Fruit fly (Drosophila melanogaster) whole organism, embryonic: ENCODE measurements around the gene Ythdc1.
A peak's percentile ranks its signal among the peaks of the same experiment; 100 is the strongest.

Experiments
- C15 ChIP-seq: fragments of 200-800 bp; sonication (Bioruptor generic); IDR thresholded peaks from 3 replicates; pipeline ENCODE4 v1.3.6; 2022; ENCODE audit warnings: missing biosample characterization, missing genetic modification characterization
- CG10654 ChIP-seq: fragments of 200-800 bp; sonication (Bioruptor generic); optimal IDR thresholded peaks from 2 replicates; lab custom pipeline; 2016; ENCODE audit warnings: missing biosample characterization, missing genetic modification characterization
- CG11247 ChIP-seq: fragments of 200-800 bp; sonication (Bioruptor generic); IDR thresholded peaks from 2 replicates; pipeline ENCODE4 v1.3.6; 2022; ENCODE audit warnings: missing biosample characterization, missing genetic modification characterization
- CG11696 ChIP-seq: fragments of 200-800 bp; sonication (Bioruptor generic); IDR thresholded peaks from 2 replicates; pipeline ENCODE4 v1.3.6; 2022; ENCODE audit warnings: missing biosample characterization, missing genetic modification characterization
- CG12236 ChIP-seq: fragments of 200-800 bp; sonication (Bioruptor generic); optimal IDR thresholded peaks from 2 replicates; lab custom pipeline; 2016; ENCODE audit warnings: missing biosample characterization, missing genetic modification characterization
- CG15514 ChIP-seq: fragments of 200-800 bp; sonication (Bioruptor generic); optimal IDR thresholded peaks from 3 replicates; lab custom pipeline; 2017; ENCODE audit warnings: missing biosample characterization, missing genetic modification characterization, mild to moderate bottlenecking, moderate library complexity, missing genetic modification reagents
- CG15601 ChIP-seq: fragments of 200-800 bp; sonication (Bioruptor generic); optimal IDR thresholded peaks from 3 replicates; lab custom pipeline; 2019; ENCODE audit warnings: missing biosample characterization, mild to moderate bottlenecking, missing genetic modification characterization, moderate library complexity
- CG1602 ChIP-seq: fragments of 200-800 bp; sonication (Bioruptor generic); optimal IDR thresholded peaks from 3 replicates; lab custom pipeline; 2016; ENCODE audit warnings: missing biosample characterization, missing genetic modification characterization
- CG2129 ChIP-seq: fragments of 200-800 bp; sonication (Bioruptor generic); IDR thresholded peaks from 2 replicates; pipeline ENCODE4 v1.3.6; 2022; ENCODE audit warnings: missing biosample characterization, missing genetic modification characterization; ENCODE audit not compliant: partially characterized antibody
- CG3838 ChIP-seq: fragments of 200-800 bp; sonication (Bioruptor generic); optimal IDR thresholded peaks from 3 replicates; lab custom pipeline; 2016; ENCODE audit warnings: missing biosample characterization, missing genetic modification characterization
- CG4424 ChIP-seq: fragments of 200-800 bp; sonication (Bioruptor generic); optimal IDR thresholded peaks from 3 replicates; lab custom pipeline; 2016; ENCODE audit warnings: missing biosample characterization, missing genetic modification characterization
- CG6254 ChIP-seq: fragments of 200-800 bp; sonication (Bioruptor generic); optimal IDR thresholded peaks from 3 replicates; lab custom pipeline; 2017; ENCODE audit warnings: mild to moderate bottlenecking, missing biosample characterization, missing genetic modification reagents, missing genetic modification characterization
- CG6813 ChIP-seq: fragments of 200-800 bp; sonication (Bioruptor generic); optimal IDR thresholded peaks from 2 replicates; lab custom pipeline; 2017; ENCODE audit warnings: missing biosample characterization, missing genetic modification characterization, mild to moderate bottlenecking, moderate library complexity, missing genetic modification reagents
- CG7745 ChIP-seq: fragments of 200-800 bp; sonication (Bioruptor generic); optimal IDR thresholded peaks from 2 replicates; lab custom pipeline; 2018; ENCODE audit warnings: missing biosample characterization, mild to moderate bottlenecking, missing genetic modification characterization, moderate library complexity
- CG7928 ChIP-seq: fragments of 200-800 bp; sonication (Bioruptor generic); optimal IDR thresholded peaks from 2 replicates; lab custom pipeline; 2017; ENCODE audit warnings: missing biosample characterization, mild to moderate bottlenecking, missing genetic modification characterization
- CG8944 ChIP-seq: fragments of 200-800 bp; sonication (Bioruptor generic); optimal IDR thresholded peaks from 3 replicates; lab custom pipeline; 2016; ENCODE audit warnings: missing biosample characterization, missing genetic modification characterization
- CG9797 ChIP-seq: fragments of 200-800 bp; sonication (Bioruptor generic); optimal IDR thresholded peaks from 3 replicates; lab custom pipeline; 2018; ENCODE audit warnings: missing biosample characterization, mild to moderate bottlenecking, missing genetic modification characterization
- CG9876 ChIP-seq: fragments of 200-800 bp; sonication (Bioruptor generic); optimal IDR thresholded peaks from 2 replicates; lab custom pipeline; 2016; ENCODE audit warnings: missing biosample characterization, missing genetic modification characterization
- CHES-1-like ChIP-seq: fragments of 200-800 bp; sonication (Bioruptor generic); optimal IDR thresholded peaks from 2 replicates; lab custom pipeline; 2016; ENCODE audit warnings: missing biosample characterization, missing genetic modification characterization
- CTCF ChIP-seq: fragments of 200-800 bp; sonication (Bioruptor generic); optimal IDR thresholded peaks from 2 replicates; lab custom pipeline; 2017; ENCODE audit warnings: missing biosample characterization, mild to moderate bottlenecking, missing genetic modification characterization, moderate library complexity
- CrebB ChIP-seq: fragments of 200-800 bp; sonication (Bioruptor generic); optimal IDR thresholded peaks from 3 replicates; lab custom pipeline; 2018; ENCODE audit warnings: missing biosample characterization, mild to moderate bottlenecking, missing genetic modification characterization
- D19A ChIP-seq: fragments of 200-800 bp; optimal IDR thresholded peaks from 3 replicates; lab custom pipeline; 2019; ENCODE audit warnings: missing biosample characterization, mild to moderate bottlenecking, missing genetic modification characterization, moderate library complexity
- D19B ChIP-seq: fragments of 200-800 bp; sonication (Bioruptor generic); optimal IDR thresholded peaks from 2 replicates; lab custom pipeline; 2017; ENCODE audit warnings: missing biosample characterization, mild to moderate bottlenecking, missing genetic modification characterization
- Dbx ChIP-seq: fragments of 200-800 bp; sonication (Bioruptor generic); IDR thresholded peaks from 3 replicates; pipeline ENCODE4 v1.3.6; 2022; ENCODE audit warnings: missing biosample characterization, missing genetic modification characterization
- Deaf1 ChIP-seq: fragments of 200-800 bp; optimal IDR thresholded peaks from 3 replicates; lab custom pipeline; 2019; ENCODE audit warnings: missing biosample characterization, mild to moderate bottlenecking, missing genetic modification characterization, moderate library complexity
- Dll ChIP-seq: fragments of 200-800 bp; sonication (Bioruptor generic); IDR thresholded peaks from 4 replicates; pipeline ENCODE4 v1.3.6; 2022; ENCODE audit warnings: missing biosample characterization, missing genetic modification characterization; ENCODE audit not compliant: partially characterized antibody
- Elba2 ChIP-seq: fragments of 200-800 bp; sonication (Bioruptor generic); optimal IDR thresholded peaks from 3 replicates; lab custom pipeline; 2016; ENCODE audit warnings: missing biosample characterization, missing genetic modification characterization
- H15 ChIP-seq: fragments of 200-800 bp; sonication (Bioruptor generic); IDR thresholded peaks from 3 replicates; pipeline ENCODE4 v1.3.6; 2022; ENCODE audit warnings: missing biosample characterization, missing genetic modification characterization
- HLH54F ChIP-seq: fragments of 200-800 bp; sonication (Bioruptor generic); optimal IDR thresholded peaks from 3 replicates; lab custom pipeline; 2016; ENCODE audit warnings: missing biosample characterization, missing genetic modification characterization
- MTF-1 ChIP-seq: fragments of 200-800 bp; sonication (Bioruptor generic); optimal IDR thresholded peaks from 2 replicates; lab custom pipeline; 2018; ENCODE audit warnings: missing biosample characterization, mild to moderate bottlenecking, missing genetic modification characterization, borderline replicate concordance
- Neu2 ChIP-seq: fragments of 200-800 bp; sonication (Bioruptor generic); optimal IDR thresholded peaks from 3 replicates; lab custom pipeline; 2016; ENCODE audit warnings: missing biosample characterization, missing genetic modification characterization, borderline replicate concordance
- Oaz ChIP-seq: fragments of 200-800 bp; sonication (Bioruptor generic); IDR thresholded peaks from 2 replicates; pipeline ENCODE4 v1.3.6; 2022; ENCODE audit warnings: missing biosample characterization, missing genetic modification characterization
- Sin3A ChIP-seq: fragments of >200 bp; optimal IDR thresholded peaks from 2 replicates; lab custom pipeline; 2018
- Spps ChIP-seq: fragments of 200-800 bp; sonication (Bioruptor generic); optimal IDR thresholded peaks from 2 replicates; lab custom pipeline; 2018; ENCODE audit warnings: missing biosample characterization, mild to moderate bottlenecking, missing genetic modification characterization
- aop ChIP-seq: fragments of 200-800 bp; sonication (Bioruptor generic); IDR thresholded peaks from 2 replicates; pipeline ENCODE4 v1.3.6; 2022; ENCODE audit warnings: missing biosample characterization, missing genetic modification characterization
- bbx ChIP-seq: fragments of 200-800 bp; sonication (Bioruptor generic); IDR thresholded peaks from 2 replicates; pipeline ENCODE4 v1.3.6; 2022; ENCODE audit warnings: missing biosample characterization, missing genetic modification characterization; ENCODE audit not compliant: partially characterized antibody
- caup ChIP-seq: fragments of 200-800 bp; sonication (Bioruptor generic); optimal IDR thresholded peaks from 3 replicates; lab custom pipeline; 2017; ENCODE audit warnings: missing biosample characterization, mild to moderate bottlenecking, missing genetic modification characterization, moderate library complexity; ENCODE audit not compliant: severe bottlenecking
- chif ChIP-seq, 2 experiments: fragments of 200-800 bp; sonication (Bioruptor generic); optimal IDR thresholded peaks; 3 replicates each; lab custom pipeline; 2016; ENCODE audit warnings: missing biosample characterization in 2 of 2, missing genetic modification characterization in 2 of 2
- exex ChIP-seq: fragments of 200-800 bp; sonication (Bioruptor generic); optimal IDR thresholded peaks from 4 replicates; lab custom pipeline; 2018; ENCODE audit warnings: missing biosample characterization, mild to moderate bottlenecking, missing genetic modification characterization, moderate library complexity
- gcm ChIP-seq: fragments of 200-800 bp; sonication (Bioruptor generic); optimal IDR thresholded peaks from 2 replicates; lab custom pipeline; 2019; ENCODE audit warnings: missing biosample characterization, mild to moderate bottlenecking, missing genetic modification characterization, moderate library complexity
- hth ChIP-seq: fragments of >200 bp; optimal IDR thresholded peaks from 2 replicates; lab custom pipeline; 2017; ENCODE audit warnings: inconsistent platforms
- nau ChIP-seq: fragments of 200-800 bp; sonication (Bioruptor generic); optimal IDR thresholded peaks from 3 replicates; lab custom pipeline; 2017; ENCODE audit warnings: missing biosample characterization, mild to moderate bottlenecking, missing genetic modification characterization, missing genetic modification reagents
- pnt ChIP-seq: fragments of 200-800 bp; sonication (Bioruptor generic); optimal IDR thresholded peaks from 3 replicates; lab custom pipeline; 2016; ENCODE audit warnings: missing biosample characterization, missing genetic modification characterization
- row ChIP-seq: fragments of 200-800 bp; sonication (Bioruptor generic); IDR thresholded peaks from 3 replicates; pipeline ENCODE4 v1.3.6; 2022; ENCODE audit warnings: missing biosample characterization, missing genetic modification characterization
- sc ChIP-seq, 3 experiments: fragments of >200 bp in 2 of 3; fragments of 200-800 bp in 1 of 3; sonication (Bioruptor generic) in 1 of 3; optimal IDR thresholded peaks; 2 replicates in 2 of 3; 3 replicates in 1 of 3; lab custom pipeline; 2017; ENCODE audit warnings: mild to moderate bottlenecking in 1 of 3, missing biosample characterization in 1 of 3, missing genetic modification characterization in 1 of 3, missing genetic modification reagents in 1 of 3
- ssp ChIP-seq: fragments of 200-800 bp; sonication (Bioruptor generic); IDR thresholded peaks from 2 replicates; pipeline ENCODE4 v1.3.6; 2022; ENCODE audit warnings: missing biosample characterization, missing genetic modification characterization
- tgo ChIP-seq: fragments of 200-800 bp; sonication (Bioruptor generic); IDR thresholded peaks from 3 replicates; pipeline ENCODE4 v1.3.6; 2022; ENCODE audit warnings: missing biosample characterization, missing genetic modification characterization
- vfl ChIP-seq: fragments of 200-800 bp; sonication (Bioruptor generic); optimal IDR thresholded peaks from 2 replicates; lab custom pipeline; 2016; ENCODE audit warnings: missing biosample characterization, missing genetic modification characterization
- wek ChIP-seq: fragments of 200-800 bp; sonication (Bioruptor generic); optimal IDR thresholded peaks from 3 replicates; lab custom pipeline; 2018; ENCODE audit warnings: missing biosample characterization, mild to moderate bottlenecking, missing genetic modification characterization, moderate library complexity
- zen ChIP-seq: fragments of 200-800 bp; sonication (Bioruptor generic); optimal IDR thresholded peaks from 3 replicates; lab custom pipeline; 2018; ENCODE audit warnings: missing biosample characterization, mild to moderate bottlenecking, missing genetic modification characterization, moderate library complexity
- zen2 ChIP-seq: fragments of 200-800 bp; sonication (Bioruptor generic); IDR thresholded peaks from 3 replicates; pipeline ENCODE4 v1.3.6; 2022; ENCODE audit warnings: missing biosample characterization, missing genetic modification characterization; ENCODE audit not compliant: partially characterized antibody

Gene Ythdc1

dm6 chr3L:3382489-3382879 is 8.5 kb upstream of the Ythdc1 start (continued):
- TF ChIP-seq CG11696 (GFP tag; lab: Robert Waterston, UW): peak; percentile 57
- peak; percentile 39 for TF ChIP-seq wek (GFP tag; lab: Kevin White, UChicago)
- TF ChIP-seq C15 (GFP tag; lab: Robert Waterston, UW): peak; percentile 78; the same call in 2 of the 3 replicates
- TF ChIP-seq pnt: peak; percentile 75
- peak; percentile 86 for TF ChIP-seq tgo (GFP tag; lab: Robert Waterston, UW)
- TF ChIP-seq CG4424: peak; percentile 89
- TF ChIP-seq Oaz (GFP tag; lab: Robert Waterston, UW): peak; percentile 77
- TF ChIP-seq caup (GFP tag; lab: Kevin White, UChicago): peak; percentile 79
- TF ChIP-seq CG6254 (GFP tag; lab: Kevin White, UChicago): peak; percentile 76
- TF ChIP-seq zen (tag; lab: Kevin White, UChicago): peak; percentile 92
- TF ChIP-seq Dbx (GFP tag; lab: Robert Waterston, UW): peak; percentile 86
- no peak for TF ChIP-seq CG2129 (GFP tag; lab: Robert Waterston, UW)
- TF ChIP-seq Spps: peak; percentile 79
- TF ChIP-seq CG11247 (GFP tag; lab: Robert Waterston, UW): peak; percentile 78
- peak; percentile 65 for TF ChIP-seq Deaf1
- peak; percentile 77 for TF ChIP-seq HLH54F
- no peak for TF ChIP-seq Dll (GFP tag; lab: Robert Waterston, UW)
- peak; percentile 79 for TF ChIP-seq CG15601
- TF ChIP-seq CHES-1-like (GFP tag; lab: Kevin White, UChicago): peak; percentile 62
- TF ChIP-seq CG8944: peak; percentile 38
- peak; percentile 70 for TF ChIP-seq CG12236
- TF ChIP-seq zen2 (GFP tag; lab: Robert Waterston, UW): no peak
- peak; percentile 68 for TF ChIP-seq nau (GFP tag; lab: Kevin White, UChicago)
- TF ChIP-seq gcm (GFP tag; lab: Kevin White, UChicago): peak; percentile 87
- peak; percentile 24 for TF ChIP-seq CG3838 (GFP tag; lab: Kevin White, UChicago)
- TF ChIP-seq row: peak; percentile 89
- no peak for TF ChIP-seq aop
- peak; percentile 60 for TF ChIP-seq CG7928 (GFP tag; lab: Kevin White, UChicago)
- no peak for TF ChIP-seq bbx
- peak; percentile 47 for TF ChIP-seq MTF-1 (GFP tag; lab: Kevin White, UChicago)
- TF ChIP-seq CG1602 (GFP tag; lab: Kevin White, UChicago): peak; percentile 80
- peak; percentile 75 for TF ChIP-seq CG10654 (GFP tag; lab: Kevin White, UChicago)
- peak; percentile 82 for TF ChIP-seq CG6813 (GFP tag; lab: Kevin White, UChicago)
- TF ChIP-seq chif (GFP tag; optimal IDR thresholded peaks at IDR 0.05; lab: Kevin White, UChicago): peak; percentile 76 to 86
- peak; percentile 2 for TF ChIP-seq Elba2 (GFP tag; lab: Kevin White, UChicago)
- peak; percentile 46 for TF ChIP-seq exex (tag; lab: Kevin White, UChicago)
- TF ChIP-seq CG15514 (GFP tag; lab: Kevin White, UChicago): peak; percentile 71
- TF ChIP-seq CG9876 (GFP tag; lab: Kevin White, UChicago): peak; percentile 35
- TF ChIP-seq CrebB: peak; percentile 88
- TF ChIP-seq CTCF (GFP tag; lab: Kevin White, UChicago): no peak
- TF ChIP-seq ssp: peak; percentile 69
- no peak for TF ChIP-seq sc (optimal IDR thresholded peaks at IDR 0.05; lab: Kevin White, UChicago)
- TF ChIP-seq sc (GFP tag; optimal IDR thresholded peaks at IDR 0.05; lab: Kevin White, UChicago): peak; percentile 75
- peak; percentile 70 for TF ChIP-seq vfl (GFP tag; lab: Kevin White, UChicago)
- peak; percentile 84 for TF ChIP-seq D19A (tag; lab: Kevin White, UChicago)
- TF ChIP-seq Neu2 (GFP tag; lab: Kevin White, UChicago): no peak
- no peak for TF ChIP-seq Sin3A (lab: Kevin White, UChicago)
- TF ChIP-seq CG9797 (GFP tag; lab: Kevin White, UChicago): no peak
- TF ChIP-seq D19B: peak; percentile 50
- peak; percentile 41 for TF ChIP-seq CG7745 (tag; lab: Kevin White, UChicago)
- TF ChIP-seq hth: no peak
- TF ChIP-seq H15 (GFP tag; lab: Robert Waterston, UW): peak; percentile 86
